Worm (Caenorhabditis elegans) whole organism, L1 larva: ENCODE results near the gene F42C5.5.

Experiments used
- aly-2 ChIP-seq: fragments of 150-350 bp; optimal IDR thresholded peaks from 2 replicates; lab custom pipeline; 2014; ENCODE audit warnings: missing biosample characterization, missing genetic modification characterization
- ceh-8 ChIP-seq: fragments of 200-800 bp; sonication (Bioruptor generic); optimal IDR thresholded peaks from 2 replicates; lab custom pipeline; 2018; ENCODE audit warnings: mild to moderate bottlenecking, missing genetic modification characterization, moderate library complexity, missing compliant biosample characterization
- ceh-82 ChIP-seq, 3 experiments: fragments of 150-350 bp in 1 of 3; sonication (generic microtip) in 2 of 3; optimal IDR thresholded peaks; 2 replicates each; lab custom pipeline; 2014 to 2017; ENCODE audit warnings: missing biosample characterization in 3 of 3, missing genetic modification characterization in 3 of 3
- elt-2 ChIP-seq: sonication (generic microtip); optimal IDR thresholded peaks from 2 replicates; lab custom pipeline; 2016; ENCODE audit warnings: missing genetic modification characterization, mild to moderate bottlenecking, inconsistent platforms, missing compliant biosample characterization, missing genetic modification reagents
- elt-3 ChIP-seq, 6 experiments: fragments of 150-350 bp in 1 of 6; sonication (generic microtip); optimal IDR thresholded peaks; 2 replicates each; lab custom pipeline; 2017 to 2018; ENCODE audit warnings: missing biosample characterization in 6 of 6, missing genetic modification characterization in 6 of 6, inconsistent platforms in 1 of 6
- grh-1 ChIP-seq: fragments of 200-800 bp; sonication (Bioruptor generic); IDR thresholded peaks from 2 replicates; pipeline ENCODE4 v1.3.6; 2022; ENCODE audit warnings: missing genetic modification reagents, missing genetic modification characterization, missing compliant biosample characterization
- hlh-4 ChIP-seq: sonication (generic microtip); optimal IDR thresholded peaks from 2 replicates; lab custom pipeline; 2016; ENCODE audit warnings: mild to moderate bottlenecking, missing genetic modification characterization, missing compliant biosample characterization
- lin-15B ChIP-seq: fragments of 150-350 bp; sonication (generic microtip); optimal IDR thresholded peaks from 3 replicates; lab custom pipeline; 2014; ENCODE audit warnings: missing biosample characterization, missing genetic modification characterization
- nhr-237 ChIP-seq: fragments of 150-350 bp; optimal IDR thresholded peaks from 2 replicates; lab custom pipeline; 2014; ENCODE audit warnings: missing biosample characterization, missing genetic modification characterization
- nhr-28 ChIP-seq: fragments of 150-350 bp; optimal IDR thresholded peaks from 2 replicates; lab custom pipeline; 2014; ENCODE audit warnings: missing biosample characterization, missing genetic modification characterization
- sup-37 ChIP-seq: fragments of 200-800 bp; sonication (Bioruptor generic); optimal IDR thresholded peaks from 2 replicates; lab custom pipeline; 2018; ENCODE audit warnings: mild to moderate bottlenecking, missing genetic modification characterization, missing compliant biosample characterization
- unc-86 ChIP-seq: sonication (generic microtip); optimal IDR thresholded peaks from 2 replicates; lab custom pipeline; 2016; ENCODE audit warnings: missing genetic modification characterization, missing compliant biosample characterization

- TF ChIP-seq elt-3 (tag; optimal IDR thresholded peaks at IDR 0.05; lab: Kevin White, UChicago) = no peak
- no peak for TF ChIP-seq hlh-4 (tag; lab: Kevin White, UChicago)
- TF ChIP-seq unc-86 = no peak
- TF ChIP-seq aly-2 (tag; lab: Kevin White, UChicago) = no peak
- TF ChIP-seq lin-15B (tag; lab: Kevin White, UChicago) = no peak
- TF ChIP-seq grh-1 (GFP tag; lab: Robert Waterston, UW) = no peak
- no peak for TF ChIP-seq nhr-237 (tag; lab: Kevin White, UChicago)
- no peak for TF ChIP-seq ceh-8 (GFP tag; lab: Kevin White, UChicago)
- no peak for TF ChIP-seq sup-37
- no peak for TF ChIP-seq ceh-82 (tag; optimal IDR thresholded peaks at IDR 0.05; lab: Kevin White, UChicago)
- TF ChIP-seq elt-2 (tag; lab: Kevin White, UChicago) = peak; percentile 3
- no peak for TF ChIP-seq nhr-28 (tag; lab: Kevin White, UChicago)
Measured at ce11 chrIV:7274969-7275548, 19.0 kb downstream of the F42C5.5 start.
